Fruit fly (Drosophila melanogaster) whole organism: ENCODE results near the gene CG1532.

Experiments used
- EcR ChIP-seq, 2 experiments: fragments of >200 bp; optimal IDR thresholded peaks; 2 replicates each; lab custom pipeline; 2017; ENCODE audit warnings: missing biosample characterization in 2 of 2, missing genetic modification characterization in 2 of 2, missing genetic modification reagents in 2 of 2
- psq ChIP-seq: fragments of >200 bp; optimal IDR thresholded peaks from 2 replicates; lab custom pipeline; 2017
- usp ChIP-seq: fragments of >200 bp; optimal IDR thresholded peaks from 2 replicates; lab custom pipeline; 2017; ENCODE audit warnings: missing biosample characterization, missing genetic modification characterization, mixed read lengths

- TF ChIP-seq usp (GFP tag; lab: Kevin White, UChicago) (no peak), EcR (GFP tag; optimal IDR thresholded peaks at IDR 0.05; lab: Kevin White, UChicago) (no peak), psq (no peak)
These were observed 30.3 kb upstream of the CG1532 start for dm6 chrX:21058437-21058836.
